Fruit fly (Drosophila melanogaster) whole organism, wandering third instar larva: ENCODE results near the gene CG3199.

ENCODE experiments used
- Abd-B ChIP-seq: fragments of >200 bp; optimal IDR thresholded peaks from 2 replicates; lab custom pipeline; 2017; ENCODE audit warnings: missing biosample characterization, missing genetic modification characterization
- CG32264 ChIP-seq: fragments of 200-800 bp; sonication (Bioruptor generic); optimal IDR thresholded peaks from 2 replicates; lab custom pipeline; 2016; ENCODE audit warnings: missing biosample characterization, missing genetic modification characterization
- CG9705 ChIP-seq: fragments of 200-800 bp; sonication (Bioruptor generic); optimal IDR thresholded peaks from 2 replicates; lab custom pipeline; 2018; ENCODE audit warnings: missing biosample characterization, mild to moderate bottlenecking, missing genetic modification characterization
- CrebA ChIP-seq: fragments of 200-800 bp; sonication (Bioruptor generic); optimal IDR thresholded peaks from 2 replicates; lab custom pipeline; 2016; ENCODE audit warnings: missing biosample characterization, mild to moderate bottlenecking, missing genetic modification characterization, borderline replicate concordance
- Dfd ChIP-seq: fragments of >200 bp; optimal IDR thresholded peaks from 2 replicates; lab custom pipeline; 2017; ENCODE audit warnings: missing biosample characterization, missing genetic modification characterization
- Dif ChIP-seq: fragments of 200-275, 200-300 bp; sonication (Bioruptor generic); optimal IDR thresholded peaks from 2 replicates; lab custom pipeline; 2018; ENCODE audit warnings: missing biosample characterization, missing genetic modification characterization; ENCODE audit not compliant: partially characterized antibody
- GATAd ChIP-seq: sonication (Bioruptor generic); optimal IDR thresholded peaks from 2 replicates; lab custom pipeline; 2016; ENCODE audit warnings: missing biosample characterization, missing genetic modification characterization
- HLH106 ChIP-seq: fragments of 200-800 bp; optimal IDR thresholded peaks from 3 replicates; lab custom pipeline; 2019; ENCODE audit warnings: missing biosample characterization, mild to moderate bottlenecking, missing genetic modification characterization, moderate library complexity
- Hnf4 ChIP-seq: fragments of 200-800 bp; sonication (Bioruptor generic); optimal IDR thresholded peaks from 2 replicates; lab custom pipeline; 2016; ENCODE audit warnings: missing biosample characterization, mild to moderate bottlenecking, missing genetic modification characterization
- Hr83 ChIP-seq: fragments of 200-300 bp; sonication (Bioruptor generic); optimal IDR thresholded peaks from 2 replicates; lab custom pipeline; 2016; ENCODE audit warnings: missing biosample characterization, mild to moderate bottlenecking, missing genetic modification characterization, moderate library complexity; ENCODE audit not compliant: poor library complexity, severe bottlenecking
- Jra ChIP-seq: sonication (Bioruptor generic); optimal IDR thresholded peaks from 2 replicates; lab custom pipeline; 2016; ENCODE audit warnings: missing biosample characterization, missing genetic modification characterization
- Mio ChIP-seq: sonication (Bioruptor generic); optimal IDR thresholded peaks from 2 replicates; lab custom pipeline; 2016; ENCODE audit warnings: missing biosample characterization, missing genetic modification characterization
- Myc ChIP-seq: fragments of >200 bp; optimal IDR thresholded peaks from 2 replicates; lab custom pipeline; 2017
- N ChIP-seq: fragments of >200 bp; optimal IDR thresholded peaks from 2 replicates; lab custom pipeline; 2018; ENCODE audit warnings: missing biosample characterization, missing external identifiers, missing genetic modification characterization
- OdsH ChIP-seq: fragments of 200-800 bp; sonication (Bioruptor generic); optimal IDR thresholded peaks from 2 replicates; lab custom pipeline; 2016; ENCODE audit warnings: missing biosample characterization, mild to moderate bottlenecking, missing genetic modification characterization
- Rel ChIP-seq, 2 experiments: fragments of 200-800 bp; sonication (Bioruptor generic) in 1 of 2; optimal IDR thresholded peaks; 2 replicates in 1 of 2; 3 replicates in 1 of 2; lab custom pipeline; 2016 to 2019; ENCODE audit warnings: mild to moderate bottlenecking in 2 of 2, missing biosample characterization in 2 of 2, missing genetic modification characterization in 2 of 2, moderate library complexity in 1 of 2
- Sp1 ChIP-seq: fragments of 200-800 bp; sonication (Bioruptor generic); optimal IDR thresholded peaks from 3 replicates; lab custom pipeline; 2019; ENCODE audit warnings: missing biosample characterization, mild to moderate bottlenecking, missing genetic modification characterization, moderate library complexity
- br ChIP-seq: fragments of 200-800 bp; sonication (Bioruptor generic); optimal IDR thresholded peaks from 2 replicates; lab custom pipeline; 2016; ENCODE audit warnings: missing biosample characterization, missing genetic modification characterization
- brk ChIP-seq: fragments of 200-800 bp; sonication (Bioruptor generic); optimal IDR thresholded peaks from 2 replicates; lab custom pipeline; 2016; ENCODE audit warnings: missing biosample characterization, mild to moderate bottlenecking, missing genetic modification characterization
- dl ChIP-seq, 2 experiments: fragments of 175-275, 200-275 bp in 1 of 2; fragments of 200-275 bp in 1 of 2; sonication (Bioruptor generic); optimal IDR thresholded peaks; lab custom pipeline; 2018; ENCODE audit warnings: mild to moderate bottlenecking in 2 of 2, missing biosample characterization in 2 of 2, missing genetic modification characterization in 2 of 2, moderate library complexity in 2 of 2; ENCODE audit not compliant: partially characterized antibody in 2 of 2, insufficient read depth in 1 of 2
- dmrt93B ChIP-seq: fragments of 200-800 bp; sonication (Bioruptor generic); optimal IDR thresholded peaks from 2 replicates; lab custom pipeline; 2018; ENCODE audit warnings: missing biosample characterization, mild to moderate bottlenecking, missing genetic modification characterization
- dsf ChIP-seq: sonication (Bioruptor generic); optimal IDR thresholded peaks from 2 replicates; lab custom pipeline; 2016; ENCODE audit warnings: missing biosample characterization, missing genetic modification characterization, borderline replicate concordance
- ey ChIP-seq: fragments of 200-800 bp; sonication (Bioruptor generic); optimal IDR thresholded peaks from 2 replicates; lab custom pipeline; 2016; ENCODE audit warnings: missing biosample characterization, missing genetic modification characterization
- foxo ChIP-seq, 2 experiments: fragments of 200-800 bp; sonication (Bioruptor generic); optimal IDR thresholded peaks; 2 replicates in 1 of 2; 3 replicates in 1 of 2; lab custom pipeline; 2016 to 2017; ENCODE audit warnings: missing biosample characterization in 2 of 2, missing genetic modification characterization in 2 of 2
- fru ChIP-seq: fragments of 200-800 bp; sonication (Bioruptor generic); optimal IDR thresholded peaks from 3 replicates; lab custom pipeline; 2016; ENCODE audit warnings: missing biosample characterization, mild to moderate bottlenecking, missing genetic modification characterization
- h ChIP-seq: fragments of 200-800 bp; sonication (Bioruptor generic); optimal IDR thresholded peaks from 3 replicates; lab custom pipeline; 2016; ENCODE audit warnings: missing biosample characterization, mild to moderate bottlenecking, missing genetic modification characterization
- lola ChIP-seq: fragments of >200 bp; optimal IDR thresholded peaks from 2 replicates; lab custom pipeline; 2017; ENCODE audit warnings: missing biosample characterization, missing genetic modification characterization
- pan ChIP-seq: fragments of >200 bp; optimal IDR thresholded peaks from 2 replicates; lab custom pipeline; 2017
- psq ChIP-seq: fragments of 200-800 bp; sonication (Bioruptor generic); optimal IDR thresholded peaks from 3 replicates; lab custom pipeline; 2017; ENCODE audit warnings: missing biosample characterization, mild to moderate bottlenecking, missing genetic modification characterization, moderate library complexity
- rgr ChIP-seq: fragments of 200-800 bp; sonication (Bioruptor generic); optimal IDR thresholded peaks from 3 replicates; lab custom pipeline; 2016; ENCODE audit warnings: missing biosample characterization, mild to moderate bottlenecking, missing genetic modification characterization
- sage ChIP-seq: fragments of 200-800 bp; sonication (Bioruptor generic); optimal IDR thresholded peaks from 2 replicates; lab custom pipeline; 2016; ENCODE audit warnings: missing biosample characterization, mild to moderate bottlenecking, missing genetic modification characterization
- sv ChIP-seq: fragments of 200-800 bp; sonication (Bioruptor generic); optimal IDR thresholded peaks from 3 replicates; lab custom pipeline; 2016; ENCODE audit warnings: missing biosample characterization, missing genetic modification characterization
- tai ChIP-seq: sonication (Bioruptor generic); optimal IDR thresholded peaks from 2 replicates; lab custom pipeline; 2016; ENCODE audit warnings: missing biosample characterization, missing genetic modification characterization
- usp ChIP-seq: fragments of >200 bp; optimal IDR thresholded peaks from 2 replicates; lab custom pipeline; 2017; ENCODE audit warnings: missing biosample characterization, missing genetic modification characterization
- woc ChIP-seq: sonication (Bioruptor generic); optimal IDR thresholded peaks from 2 replicates; lab custom pipeline; 2016; ENCODE audit warnings: missing biosample characterization, mild to moderate bottlenecking, missing genetic modification characterization

The CG3199 gene

DNA sequence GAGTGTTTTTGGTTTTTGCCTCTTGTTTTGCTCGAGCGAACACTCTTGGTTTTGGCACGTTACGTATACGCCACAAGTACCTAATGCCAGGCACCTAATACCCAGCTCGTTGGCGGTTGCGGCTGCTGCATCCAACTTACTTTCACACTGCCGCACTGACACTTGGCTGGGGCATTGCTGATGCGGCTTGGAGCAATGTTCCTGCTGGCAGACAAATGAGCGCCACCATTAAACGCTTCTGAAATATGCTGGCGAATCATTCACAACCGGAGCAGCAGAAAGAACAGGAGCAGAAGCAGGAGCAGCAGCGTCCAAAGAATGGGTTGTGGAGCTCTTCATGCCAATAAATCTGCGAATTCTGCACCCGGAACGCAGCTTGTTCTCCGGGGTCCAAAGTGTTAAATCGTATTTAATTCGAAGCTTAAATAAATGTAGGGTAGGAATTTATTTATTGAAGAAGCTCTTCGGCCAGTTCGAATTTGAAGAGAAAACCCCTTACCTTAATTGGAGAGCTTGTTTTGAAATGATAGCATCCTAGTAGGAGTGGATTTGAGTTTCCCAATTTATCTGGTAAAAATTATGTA lies at the start of gene CG3199:
CG3199 (plus strand) TSS at position 534 of the 584 bp plus-strand sequence.
- TF ChIP-seq psq (GFP tag; lab: Kevin White, UChicago) = no peak
- TF ChIP-seq fru (GFP tag; lab: Kevin White, UChicago) = no peak
- no peak for TF ChIP-seq Jra (GFP tag; lab: Kevin White, UChicago)
- no peak for TF ChIP-seq GATAd (GFP tag; lab: Kevin White, UChicago)
- no peak for TF ChIP-seq N (GFP tag; lab: Kevin White, UChicago)
- TF ChIP-seq Dif = no peak
- TF ChIP-seq HLH106 (tag; lab: Kevin White, UChicago) = no peak
- no peak for TF ChIP-seq Sp1 (GFP tag; lab: Kevin White, UChicago)
- TF ChIP-seq brk (GFP tag; lab: Kevin White, UChicago) = no peak
- no peak for TF ChIP-seq dmrt93B
- no peak for TF ChIP-seq usp (GFP tag; lab: Kevin White, UChicago)
- no peak for TF ChIP-seq OdsH (GFP tag; lab: Kevin White, UChicago)
- TF ChIP-seq h = no peak
- TF ChIP-seq Dfd (GFP tag; lab: Kevin White, UChicago) = no peak

DNA sequence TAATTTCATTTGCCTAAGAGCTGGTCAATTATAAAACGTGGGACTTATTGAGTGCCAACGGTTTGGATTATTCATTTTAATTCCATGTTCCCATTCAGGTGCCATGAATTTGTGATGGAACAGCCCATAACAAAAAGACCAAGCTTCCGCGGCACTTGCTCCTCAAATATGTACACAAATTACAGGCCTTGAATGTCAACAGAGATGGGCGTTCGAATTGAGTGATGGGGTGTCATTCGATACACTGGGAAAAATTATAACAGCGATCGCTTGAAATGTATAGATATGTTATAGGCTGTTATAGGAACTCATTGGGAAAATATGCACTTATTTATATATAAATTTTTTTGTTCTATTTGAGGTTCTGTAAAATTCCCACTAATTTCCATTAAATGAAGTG lies 46.4 kb upstream of the CG3199 start:
- no peak for TF ChIP-seq N (GFP tag; lab: Kevin White, UChicago)
- TF ChIP-seq HLH106 (tag; lab: Kevin White, UChicago) = no peak
- TF ChIP-seq dsf (GFP tag; lab: Kevin White, UChicago) = no peak
- TF ChIP-seq sage = no peak
- no peak for TF ChIP-seq ey (GFP tag; lab: Kevin White, UChicago)
- TF ChIP-seq sv (GFP tag; lab: Kevin White, UChicago) = no peak
- no peak for TF ChIP-seq rgr (GFP tag; lab: Kevin White, UChicago)
- no peak for TF ChIP-seq Hnf4
- TF ChIP-seq Jra (GFP tag; lab: Kevin White, UChicago) = no peak
- no peak for TF ChIP-seq Dif
- TF ChIP-seq Mio (GFP tag; lab: Kevin White, UChicago) = no peak
- TF ChIP-seq dl (GFP tag; optimal IDR thresholded peaks at IDR 0.05; lab: Kevin White, UChicago; ENCODE audit: insufficient read depth in 1 of 2, partially characterized antibody in 2 of 2) = no peak

DNA sequence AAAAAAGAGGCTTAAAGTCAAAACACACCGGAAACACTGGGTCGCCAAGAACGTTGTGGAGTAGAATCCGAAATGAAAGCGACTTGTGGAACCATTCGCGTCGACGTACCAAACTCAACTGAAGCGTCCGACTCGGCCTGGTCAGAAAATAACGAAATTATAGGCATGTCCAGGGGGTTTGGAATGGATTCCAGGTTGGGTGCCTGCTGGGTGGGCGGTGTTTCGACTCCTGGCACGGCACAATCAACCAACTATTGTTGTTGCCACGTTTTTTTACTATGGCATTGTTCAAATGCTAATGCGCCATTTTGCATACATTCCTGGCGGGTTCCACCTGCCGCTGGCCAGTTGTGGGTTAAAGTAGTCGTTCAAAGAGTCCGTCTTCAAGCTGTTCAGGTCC lies 44.2 kb upstream of the CG3199 start, which contains the start of gene Kif19A:
Kif19A (minus strand) TSS at position 101 of the 400 bp plus-strand sequence.
- no peak for TF ChIP-seq ey (GFP tag; lab: Kevin White, UChicago)
- no peak for TF ChIP-seq woc

DNA sequence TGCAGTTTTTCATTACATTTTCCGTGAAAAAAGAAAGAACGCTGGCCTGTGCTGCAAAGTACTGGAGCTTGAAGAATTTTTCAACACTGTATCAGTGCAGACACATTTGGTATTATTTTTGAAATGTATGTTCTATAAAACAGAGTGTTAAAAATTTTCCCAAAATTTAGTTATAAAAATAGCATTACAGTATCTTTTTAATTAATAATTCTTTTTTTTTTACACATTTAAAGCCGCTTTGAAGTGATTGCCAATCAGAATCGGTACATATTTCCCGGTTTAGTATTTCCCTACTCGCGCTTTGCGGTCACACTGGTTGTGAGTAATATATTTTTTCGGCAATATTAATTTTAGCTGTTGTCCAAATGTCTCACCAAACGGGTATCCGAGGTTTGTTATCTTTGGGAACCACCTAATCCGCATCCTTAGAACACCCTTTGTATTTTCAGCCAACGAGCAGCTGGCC lies 40.1 kb upstream of the CG3199 start, which contains the start of the genes Abi and twf:
Abi (minus strand) TSS at position 74 of the 466 bp plus-strand sequence.
twf (plus strand) TSS at position 308 of the 466 bp plus-strand sequence.
- TF ChIP-seq CG9705 (GFP tag; lab: Kevin White, UChicago) (peak; percentile 51), foxo (GFP tag; optimal IDR thresholded peaks at IDR 0.05; lab: Kevin White, UChicago) (peak in 1 of 2 experiments; percentile 84), HLH106 (tag; lab: Kevin White, UChicago) (peak; percentile 65), Hr83 (GFP tag; lab: Kevin White, UChicago) (peak; percentile 84), Myc (lab: Kevin White, UChicago) (peak; percentile 84), usp (GFP tag; lab: Kevin White, UChicago) (no peak), Rel (GFP tag; optimal IDR thresholded peaks at IDR 0.05; lab: Kevin White, UChicago) (no peak), Rel (tag; optimal IDR thresholded peaks at IDR 0.05; lab: Kevin White, UChicago) (peak; percentile 92), tai (no peak), fru (GFP tag; lab: Kevin White, UChicago) (peak; percentile 68), OdsH (GFP tag; lab: Kevin White, UChicago) (peak; percentile 68), CG32264 (GFP tag; lab: Kevin White, UChicago) (peak; percentile 21), rgr (GFP tag; lab: Kevin White, UChicago) (peak; percentile 78), psq (GFP tag; lab: Kevin White, UChicago) (peak; percentile 68), lola (GFP tag; lab: Kevin White, UChicago) (no peak), GATAd (GFP tag; lab: Kevin White, UChicago) (peak; percentile 68), CrebA (no peak), Jra (GFP tag; lab: Kevin White, UChicago) (no peak), sage (peak; percentile 56), brk (GFP tag; lab: Kevin White, UChicago) (no peak), pan (lab: Kevin White, UChicago) (no peak), woc (peak; percentile 16), Hnf4 (no peak), h (peak; percentile 80), br (peak; percentile 63), dmrt93B (peak; percentile 57), sv (GFP tag; lab: Kevin White, UChicago) (peak; percentile 86), Abd-B (GFP tag; lab: Kevin White, UChicago) (no peak), N (GFP tag; lab: Kevin White, UChicago) (no peak), ey (GFP tag; lab: Kevin White, UChicago) (peak; percentile 66), dsf (GFP tag; lab: Kevin White, UChicago) (peak; percentile 76)
- TF ChIP-seq, all 38 proteins: peak for 20
